Worm (Caenorhabditis elegans): Measurements from ENCODE around the gene str-52.

The str-52 gene

DNA sequence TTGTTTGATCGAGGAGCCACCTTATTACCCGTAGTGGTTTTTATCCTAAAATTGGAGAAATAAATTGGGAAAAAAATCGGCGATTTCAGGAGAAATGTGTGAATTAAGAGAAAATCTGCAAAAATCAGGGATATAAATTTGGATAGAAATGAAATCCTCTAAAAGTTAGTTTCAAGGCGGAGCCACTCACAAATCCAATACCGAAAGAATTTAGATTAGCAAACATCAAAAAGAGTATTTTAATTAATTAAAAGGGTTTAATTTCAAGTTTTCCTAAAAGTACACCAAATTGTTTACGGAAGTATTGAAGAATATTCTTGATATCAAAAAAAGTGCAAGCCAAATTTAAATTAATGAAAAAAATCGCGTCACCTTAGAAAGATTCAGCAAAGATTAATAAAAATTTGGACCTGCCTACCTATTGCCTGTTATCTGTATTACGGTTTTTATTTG is 24.0 kb downstream of the str-52 start, which contains the start of gene F22F7.8:
F22F7.8 (minus strand) TSS at position 51 of the 453 bp plus-strand sequence.
- TF ChIP-seq nhr-10 (tag; optimal IDR thresholded peaks at IDR 0.05) (no peak), lin-11 (tag; optimal IDR thresholded peaks at IDR 0.05) (no peak), ztf-4 (tag; optimal IDR thresholded peaks at IDR 0.05) (no peak), ceh-16 (tag; optimal IDR thresholded peaks at IDR 0.05) (no peak), F13H6.1 (tag; optimal IDR thresholded peaks at IDR 0.05) (no peak), mbf-1 (tag; optimal IDR thresholded peaks at IDR 0.05) (no peak), unc-55 (GFP tag; optimal IDR thresholded peaks at IDR 0.05) (no peak), nhr-77 (tag; optimal IDR thresholded peaks at IDR 0.05) (no peak), unc-39 (tag; optimal IDR thresholded peaks at IDR 0.05) (no peak), lin-39 (tag; optimal IDR thresholded peaks at IDR 0.05) (no peak), nhr-129 (tag; optimal IDR thresholded peaks at IDR 0.05) (no peak)

DNA sequence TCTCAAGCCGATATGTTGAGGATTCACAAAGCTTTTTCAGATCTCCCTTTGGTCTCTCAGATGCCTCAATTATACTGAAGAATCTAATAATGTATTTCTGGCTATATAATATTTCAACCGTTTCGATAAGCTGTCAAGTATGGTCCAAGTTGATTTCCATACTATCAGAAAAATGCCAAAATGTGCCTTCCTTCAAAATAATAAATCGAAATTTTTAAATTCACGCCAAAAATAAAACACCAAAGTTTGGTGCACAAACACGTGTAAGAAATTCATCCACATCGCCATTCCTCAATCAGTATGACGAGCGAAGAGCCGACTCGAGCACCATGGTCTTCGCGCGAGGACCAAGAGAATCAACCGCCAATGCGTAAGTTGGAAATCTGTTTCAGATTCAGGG is 26.4 kb downstream of the str-52 start, which contains the start of gene F22F7.11:
F22F7.11 (plus strand) TSS at position 301 of the 400 bp plus-strand sequence.
- TF ChIP-seq nhr-21 (tag; optimal IDR thresholded peaks at IDR 0.05) (no peak), sma-3 (GFP tag; optimal IDR thresholded peaks at IDR 0.05) (no peak), peb-1 (tag; optimal IDR thresholded peaks at IDR 0.05) (no peak), mdl-1 (tag; optimal IDR thresholded peaks at IDR 0.05) (no peak), fos-1 (tag; optimal IDR thresholded peaks at IDR 0.05) (no peak), alr-1 (tag; optimal IDR thresholded peaks at IDR 0.05) (no peak), ama-1 (optimal IDR thresholded peaks at IDR 0.05) (no peak), sem-4 (tag; optimal IDR thresholded peaks at IDR 0.05) (no peak), elt-3 (tag; optimal IDR thresholded peaks at IDR 0.05) (no peak), sma-9 (GFP tag; optimal IDR thresholded peaks at IDR 0.05) (no peak), sma-9 (tag; optimal IDR thresholded peaks at IDR 0.05) (no peak), lin-13 (GFP tag; optimal IDR thresholded peaks at IDR 0.05) (no peak), nhr-23 (tag; optimal IDR thresholded peaks at IDR 0.05) (no peak), unc-55 (GFP tag; optimal IDR thresholded peaks at IDR 0.05) (no peak), unc-39 (tag; optimal IDR thresholded peaks at IDR 0.05) (no peak), nhr-6 (tag; optimal IDR thresholded peaks at IDR 0.05) (no peak), nhr-10 (tag; optimal IDR thresholded peaks at IDR 0.05) (no peak)

ce11 chrV:2118574-2118973 is 27.4 kb downstream of the str-52 start, which contains the start of gene bgnt-1.2:
bgnt-1.2 (minus strand) TSS chrV:2118674.
- no peak for TF ChIP-seq snpc-4 (tag; optimal IDR thresholded peaks at IDR 0.05)
- no peak for TF ChIP-seq nhr-25 (tag; optimal IDR thresholded peaks at IDR 0.05)
- TF ChIP-seq unc-39 (tag; optimal IDR thresholded peaks at IDR 0.05), result no peak
- no peak for TF ChIP-seq nhr-21 (tag; optimal IDR thresholded peaks at IDR 0.05)
- no peak for TF ChIP-seq nhr-237 (tag; optimal IDR thresholded peaks at IDR 0.05)
- TF ChIP-seq nhr-11 (tag; optimal IDR thresholded peaks at IDR 0.05), result no peak
- no peak for TF ChIP-seq ceh-16 (tag; optimal IDR thresholded peaks at IDR 0.05)
- no peak for TF ChIP-seq nhr-10 (tag; optimal IDR thresholded peaks at IDR 0.05)
- no peak for TF ChIP-seq mab-5 (tag; optimal IDR thresholded peaks at IDR 0.05)
- no peak for TF ChIP-seq lin-11 (tag; optimal IDR thresholded peaks at IDR 0.05)
- no peak for TF ChIP-seq elt-1 (tag; optimal IDR thresholded peaks at IDR 0.05)
- no peak for TF ChIP-seq crh-2 (tag; optimal IDR thresholded peaks at IDR 0.05)
- no peak for TF ChIP-seq zag-1 (tag; optimal IDR thresholded peaks at IDR 0.05)
- no peak for TF ChIP-seq nhr-129 (tag; optimal IDR thresholded peaks at IDR 0.05)
- TF ChIP-seq fos-1 (tag; optimal IDR thresholded peaks at IDR 0.05), result no peak

DNA sequence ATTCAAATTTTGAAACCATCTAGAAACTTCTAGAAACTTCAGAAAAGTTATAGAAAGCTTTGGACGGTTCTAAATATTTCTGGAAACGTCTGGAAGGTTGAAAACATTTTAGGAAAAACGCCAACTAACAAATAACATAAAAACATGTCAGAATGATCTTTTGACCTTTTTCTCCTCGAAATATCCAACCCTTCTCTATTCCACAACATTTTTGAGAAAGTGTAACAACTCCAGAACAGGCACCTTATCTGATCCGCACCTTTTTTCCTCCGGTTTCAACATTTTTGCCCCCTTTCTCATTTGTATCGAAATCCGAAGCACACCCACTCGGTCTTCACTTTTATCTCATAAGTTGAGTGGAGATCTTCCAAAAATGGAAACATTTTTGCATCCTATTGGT is 35.6 kb downstream of the str-52 start, which contains the start of gene F22F7.3:
F22F7.3 (plus strand) TSS at position 301 of the 400 bp plus-strand sequence.
- TF ChIP-seq lin-39 (tag; optimal IDR thresholded peaks at IDR 0.05) (no peak), lin-11 (tag; optimal IDR thresholded peaks at IDR 0.05) (no peak), snpc-4 (tag; optimal IDR thresholded peaks at IDR 0.05) (no peak), aly-2 (tag; optimal IDR thresholded peaks at IDR 0.05) (no peak), sem-4 (tag; optimal IDR thresholded peaks at IDR 0.05) (no peak), ceh-16 (tag; optimal IDR thresholded peaks at IDR 0.05) (no peak), gmeb-1 (tag; optimal IDR thresholded peaks at IDR 0.05) (no peak), ama-1 (optimal IDR thresholded peaks at IDR 0.05) (no peak), nhr-11 (tag; optimal IDR thresholded peaks at IDR 0.05) (no peak), sma-9 (GFP tag; optimal IDR thresholded peaks at IDR 0.05) (no peak), sma-9 (tag; optimal IDR thresholded peaks at IDR 0.05) (no peak), ZK546.5 (tag; optimal IDR thresholded peaks at IDR 0.05) (no peak), nhr-129 (tag; optimal IDR thresholded peaks at IDR 0.05) (no peak), unc-55 (GFP tag; optimal IDR thresholded peaks at IDR 0.05) (no peak), nhr-12 (tag; optimal IDR thresholded peaks at IDR 0.05) (no peak), alr-1 (tag; optimal IDR thresholded peaks at IDR 0.05) (no peak), nhr-25 (tag; optimal IDR thresholded peaks at IDR 0.05) (no peak), nhr-10 (tag; optimal IDR thresholded peaks at IDR 0.05) (no peak), nhr-77 (tag; optimal IDR thresholded peaks at IDR 0.05) (no peak), nhr-6 (tag; optimal IDR thresholded peaks at IDR 0.05) (no peak), R02D3.7 (tag; optimal IDR thresholded peaks at IDR 0.05) (no peak)
